Worm (Caenorhabditis elegans): ENCODE results near the gene F47C12.6.
A peak's percentile ranks its signal among the peaks of the same experiment; 100 is the strongest.

Gene F47C12.6

ce11 chrIV:4028177-4028576 lies 35.0 kb upstream of the F47C12.6 start:
- TF ChIP-seq nhr-28 (tag; optimal IDR thresholded peaks at IDR 0.05) (peak; percentile 92), mdl-1 (tag; optimal IDR thresholded peaks at IDR 0.05) (peak; percentile 83 to 90), Y105C5A.15 (GFP tag; IDR thresholded peaks at IDR 0.05) (no peak), skn-1 (tag; optimal IDR thresholded peaks at IDR 0.05) (no peak), dve-1 (tag; optimal IDR thresholded peaks at IDR 0.05; ENCODE audit: insufficient read depth) (peak; percentile 56), nhr-25 (tag; optimal IDR thresholded peaks at IDR 0.05; ENCODE audit: borderline replicate concordance, insufficient read depth) (peak; percentile 91), nhr-41 (GFP tag; IDR thresholded peaks at IDR 0.05) (peak; percentile 98), egl-43 (GFP tag; IDR thresholded peaks at IDR 0.05) (peak; percentile 50; the same call in 1 of the 2 replicates), aly-2 (tag; optimal IDR thresholded peaks at IDR 0.05) (no peak), lim-7 (GFP tag; IDR thresholded peaks at IDR 0.05) (0 out of 2 replicates have a peak, but pooled peaks have one; percentile 29), lsy-2 (tag; optimal IDR thresholded peaks at IDR 0.05) (peak in 1 of 2 experiments; percentile 48), mxl-3 (GFP tag; optimal IDR thresholded peaks at IDR 0.05) (peak; percentile 94), ceh-82 (tag; optimal IDR thresholded peaks at IDR 0.05) (no peak), lin-13 (GFP tag; optimal IDR thresholded peaks at IDR 0.05) (no peak), nhr-111 (GFP tag; optimal IDR thresholded peaks at IDR 0.05) (no peak), Y48G9A.11 (GFP tag; IDR thresholded peaks at IDR 0.05) (no peak), madf-5 (GFP tag; IDR thresholded peaks at IDR 0.05) (no peak), unc-130 (GFP tag; optimal IDR thresholded peaks at IDR 0.05) (no peak), rbr-2 (tag; optimal IDR thresholded peaks at IDR 0.05) (peak; percentile 63), ctbp-1 (GFP tag; IDR thresholded peaks at IDR 0.05) (no peak; the same call in 1 of the 2 replicates), R02D3.7 (tag; optimal IDR thresholded peaks at IDR 0.05) (no peak), ceh-44 (GFP tag; IDR thresholded peaks at IDR 0.05) (no peak), mxl-2 (GFP tag; conservative IDR thresholded peaks at IDR 0.05) (0 out of 2 replicates have a peak, but pooled peaks have one; percentile 36), ZK337.2 (GFP tag; IDR thresholded peaks at IDR 0.05) (no peak), dmd-8 (GFP tag; IDR thresholded peaks at IDR 0.05) (peak; percentile 62; the same call in 1 of the 2 replicates), F26F4.8 (GFP tag; conservative IDR thresholded peaks at IDR 0.05) (no peak), mes-2 (tag; optimal IDR thresholded peaks at IDR 0.05; ENCODE audit: poor library complexity, severe bottlenecking) (no peak), lir-3 (tag; optimal IDR thresholded peaks at IDR 0.05) (no peak), Y5F2A.4 (GFP tag; optimal IDR thresholded peaks at IDR 0.05) (peak; percentile 13), saeg-2 (GFP tag; IDR thresholded peaks at IDR 0.05) (0 out of 2 replicates have a peak, but pooled peaks have one; percentile 54), nhr-42 (GFP tag; IDR thresholded peaks at IDR 0.05) (0 out of 2 replicates have a peak, but pooled peaks have one; percentile 34), D1046.2 (GFP tag; IDR thresholded peaks at IDR 0.05) (no peak), zip-2 (tag; optimal IDR thresholded peaks at IDR 0.05) (no peak), tag-97 (GFP tag; IDR thresholded peaks at IDR 0.05) (no peak), ceh-28 (tag; optimal IDR thresholded peaks at IDR 0.05) (peak; percentile 19), nhr-11 (tag; optimal IDR thresholded peaks at IDR 0.05) (peak; percentile 12), F10B5.3 (tag; optimal IDR thresholded peaks at IDR 0.05) (no peak), daf-8 (GFP tag; IDR thresholded peaks at IDR 0.05) (no peak), spr-1 (tag; optimal IDR thresholded peaks at IDR 0.05) (peak; percentile 46), ZK546.5 (tag; optimal IDR thresholded peaks at IDR 0.05) (no peak), F49E8.2 (tag; optimal IDR thresholded peaks at IDR 0.05; ENCODE audit: borderline replicate concordance) (no peak), ztf-7 (tag; optimal IDR thresholded peaks at IDR 0.05) (no peak), nhr-102 (tag; optimal IDR thresholded peaks at IDR 0.05) (peak; percentile 43), ama-1 (optimal IDR thresholded peaks at IDR 0.05) (no peak), ceh-20 (GFP tag; IDR thresholded peaks at IDR 0.05) (peak; percentile 47; the same call in 1 of the 2 replicates), hlh-30 (tag; optimal IDR thresholded peaks at IDR 0.05; ENCODE audit: insufficient read depth) (no peak), lin-38 (GFP tag; IDR thresholded peaks at IDR 0.05) (peak; percentile 59), lin-1 (GFP tag; IDR thresholded peaks at IDR 0.05) (peak; percentile 64; the same call in 1 of the 2 replicates), spr-3 (GFP tag; optimal IDR thresholded peaks at IDR 0.05) (no peak), ceh-32 (tag; optimal IDR thresholded peaks at IDR 0.05; ENCODE audit: poor library complexity) (no peak), fkh-10 (GFP tag; optimal IDR thresholded peaks at IDR 0.05) (no peak)
